Fruit fly (Drosophila melanogaster) whole organism: Measurements from ENCODE around the gene CG17349.

Source experiments
- CG8478 ChIP-seq: fragments of >200 bp; optimal IDR thresholded peaks from 2 replicates; lab custom pipeline; 2018; ENCODE audit warnings: inconsistent platforms
- Dll ChIP-seq: fragments of >200 bp; optimal IDR thresholded peaks from 2 replicates; lab custom pipeline; 2017
- EcR ChIP-seq, 2 experiments: fragments of >200 bp; optimal IDR thresholded peaks; 2 replicates each; lab custom pipeline; 2017; ENCODE audit warnings: missing biosample characterization in 2 of 2, missing genetic modification characterization in 2 of 2, missing genetic modification reagents in 2 of 2
- pan ChIP-seq: fragments of >200 bp; optimal IDR thresholded peaks from 2 replicates; lab custom pipeline; 2017
- psq ChIP-seq: fragments of >200 bp; optimal IDR thresholded peaks from 2 replicates; lab custom pipeline; 2017
- usp ChIP-seq: fragments of >200 bp; optimal IDR thresholded peaks from 2 replicates; lab custom pipeline; 2017; ENCODE audit warnings: missing biosample characterization, missing genetic modification characterization, mixed read lengths

dm6 chr2L:19337971-19338732 is 32.1 kb upstream of the CG17349 start:
- no peak for TF ChIP-seq usp (GFP tag; lab: Kevin White, UChicago)
- TF ChIP-seq pan (lab: Kevin White, UChicago): no peak
- no peak for TF ChIP-seq EcR (GFP tag; optimal IDR thresholded peaks at IDR 0.05; lab: Kevin White, UChicago)
- no peak for TF ChIP-seq psq (lab: Kevin White, UChicago)
- TF ChIP-seq Dll: no peak
- TF ChIP-seq CG8478 (lab: Kevin White, UChicago): no peak
